Worm (Caenorhabditis elegans) whole organism, L3 larva: ENCODE data around the gene Y54G11A.14.
"Not testable (repeated sequence)": the region's sequence is repeated elsewhere in the genome, so short reads cannot be mapped to it uniquely, and the experiment has no call there.

ENCODE experiments used
- ama-1 ChIP-seq: fragments of 150-350 bp; optimal IDR thresholded peaks from 2 replicates; lab custom pipeline; 2018
- daf-12 ChIP-seq: fragments of 150-350 bp; optimal IDR thresholded peaks from 2 replicates; lab custom pipeline; 2014; ENCODE audit warnings: missing biosample characterization, missing genetic modification reagents, missing genetic modification characterization
- elt-2 ChIP-seq: sonication (generic microtip); optimal IDR thresholded peaks from 2 replicates; lab custom pipeline; 2016; ENCODE audit warnings: missing genetic modification reagents, mild to moderate bottlenecking, missing genetic modification characterization, missing compliant biosample characterization
- fkh-10 ChIP-seq: sonication (generic microtip); optimal IDR thresholded peaks from 2 replicates; lab custom pipeline; 2017; ENCODE audit warnings: missing biosample characterization, missing genetic modification reagents, missing genetic modification characterization
- fos-1 ChIP-seq: fragments of 150-350 bp; optimal IDR thresholded peaks from 2 replicates; lab custom pipeline; 2014; ENCODE audit warnings: missing biosample characterization, missing genetic modification characterization
- nhr-25 ChIP-seq: sonication (generic microtip); optimal IDR thresholded peaks from 2 replicates; lab custom pipeline; 2017; ENCODE audit warnings: missing biosample characterization, missing genetic modification characterization
- nhr-28 ChIP-seq: fragments of 150-350 bp; optimal IDR thresholded peaks from 2 replicates; lab custom pipeline; 2014; ENCODE audit warnings: missing biosample characterization, missing genetic modification characterization
- nhr-77 ChIP-seq: fragments of 150-350 bp; optimal IDR thresholded peaks from 2 replicates; lab custom pipeline; 2014; ENCODE audit warnings: missing biosample characterization, missing genetic modification characterization
- pha-4 ChIP-seq: fragments of 150-350 bp; optimal IDR thresholded peaks from 2 replicates; lab custom pipeline; 2014; ENCODE audit warnings: missing biosample characterization, missing genetic modification reagents, missing genetic modification characterization

- not testable (repeated sequence) for TF ChIP-seq fkh-10 (GFP tag; lab: Kevin White, UChicago); elt-2; nhr-28 (tag; lab: Kevin White, UChicago); daf-12 (tag; lab: Kevin White, UChicago); nhr-25; nhr-77 (tag; lab: Kevin White, UChicago); pha-4 (tag; lab: Kevin White, UChicago); fos-1; ama-1 (lab: Kevin White, UChicago)
Observed at ce11 chrII:14346243-14346642, 28.3 kb downstream of the Y54G11A.14 start, which contains the start of gene Y54G11A.9.
